Worm (Caenorhabditis elegans) whole organism, L4/young adult: Measurements from ENCODE around the gene rmd-3.

Experiments used
- dao-5 ChIP-seq: sonication (generic microtip); optimal IDR thresholded peaks from 2 replicates; lab custom pipeline; 2016; ENCODE audit warnings: missing genotype, missing genetic modification characterization, moderate library complexity, missing compliant biosample characterization
- him-1 ChIP-seq: sonication (generic microtip); optimal IDR thresholded peaks from 2 replicates; lab custom pipeline; 2016; ENCODE audit warnings: missing genotype, missing genetic modification reagents, missing genetic modification characterization, missing compliant biosample characterization

DNA sequence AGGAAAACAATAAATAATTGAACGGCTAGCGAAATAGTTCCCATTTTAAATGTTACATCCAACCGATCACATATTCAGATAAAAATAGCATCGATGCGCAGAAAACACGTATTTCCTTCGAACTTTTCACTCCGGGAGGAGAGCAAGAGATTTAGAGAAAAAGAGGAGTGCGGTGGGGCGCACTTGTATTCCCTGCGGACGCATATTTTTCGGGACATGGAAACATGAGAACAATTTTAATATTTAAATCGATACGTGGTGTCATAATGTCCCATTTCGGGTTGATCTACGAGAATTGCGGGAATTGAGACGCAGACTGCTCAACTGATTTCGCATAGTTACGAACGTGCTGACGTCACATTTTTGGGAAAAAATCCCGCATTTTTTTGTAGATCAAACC lies 46.0 kb downstream of the rmd-3 start, which contains the start of gene C47G2.4:
- TF ChIP-seq dao-5 (tag; lab: Kevin White, UChicago) (no peak), him-1 (no peak)
